Worm (Caenorhabditis elegans) whole organism, L4 larva: ENCODE data around the gene dao-3.
A peak's percentile ranks its signal among the peaks of the same experiment; 100 is the strongest.

ENCODE experiments used
- F10B5.3 ChIP-seq: sonication (generic microtip); optimal IDR thresholded peaks from 2 replicates; lab custom pipeline; 2016; ENCODE audit warnings: mild to moderate bottlenecking, missing genetic modification characterization, missing compliant biosample characterization
- F26F4.8 ChIP-seq: fragments of 200-800 bp; sonication (Bioruptor generic); conservative IDR thresholded peaks from 2 replicates; pipeline ENCODE4 v1.3.6; 2022; ENCODE audit warnings: missing genetic modification characterization, missing compliant biosample characterization
- R02D3.7 ChIP-seq: fragments of 150-350 bp; sonication (generic microtip); optimal IDR thresholded peaks from 3 replicates; lab custom pipeline; 2014; ENCODE audit warnings: missing biosample characterization, missing genetic modification characterization
- T20F7.1 ChIP-seq: fragments of 200-800 bp; sonication (Bioruptor generic); optimal IDR thresholded peaks from 2 replicates; lab custom pipeline; 2018; ENCODE audit warnings: mild to moderate bottlenecking, missing genetic modification characterization, missing compliant biosample characterization
- T26A8.4 ChIP-seq: fragments of 200-800 bp; sonication (Bioruptor generic); IDR thresholded peaks from 2 replicates; pipeline ENCODE4 v1.3.6; 2022; ENCODE audit warnings: missing genetic modification characterization, missing compliant biosample characterization
- Y5F2A.4 ChIP-seq: fragments of 200-800 bp; sonication (Bioruptor generic); optimal IDR thresholded peaks from 2 replicates; lab custom pipeline; 2018; ENCODE audit warnings: mild to moderate bottlenecking, missing genetic modification characterization, missing compliant biosample characterization
- ZK337.2 ChIP-seq: fragments of 200-800 bp; sonication (Bioruptor generic); IDR thresholded peaks from 2 replicates; pipeline ENCODE4 v1.3.6; 2022; ENCODE audit warnings: missing genetic modification reagents, missing genetic modification characterization, missing compliant biosample characterization
- ama-1 ChIP-seq: fragments of 150-350 bp; optimal IDR thresholded peaks from 2 replicates; lab custom pipeline; 2014; ENCODE audit warnings: inconsistent platforms, mixed read lengths
- arid-1 ChIP-seq: fragments of 200-800 bp; sonication (Bioruptor generic); conservative IDR thresholded peaks from 2 replicates; pipeline ENCODE4 v1.3.6; 2022; ENCODE audit warnings: missing genetic modification reagents, missing genetic modification characterization, missing compliant biosample characterization
- attf-4 ChIP-seq: sonication (generic microtip); optimal IDR thresholded peaks from 3 replicates; lab custom pipeline; 2017; ENCODE audit warnings: missing biosample characterization, missing genetic modification characterization
- ceh-28 ChIP-seq: fragments of 150-350 bp; optimal IDR thresholded peaks from 2 replicates; lab custom pipeline; 2014; ENCODE audit warnings: missing biosample characterization, missing genetic modification reagents, missing genetic modification characterization
- ceh-62 ChIP-seq: sonication (generic microtip); optimal IDR thresholded peaks from 2 replicates; lab custom pipeline; 2017; ENCODE audit warnings: missing biosample characterization, missing genetic modification characterization
- cey-2 ChIP-seq: sonication (generic microtip); optimal IDR thresholded peaks from 3 replicates; lab custom pipeline; 2017; ENCODE audit warnings: missing genetic modification characterization, mild to moderate bottlenecking, missing compliant biosample characterization, antibody characterized with exemption, borderline replicate concordance; ENCODE audit not compliant: insufficient read depth
- daf-19 ChIP-seq: fragments of 200-800 bp; sonication (Bioruptor generic); conservative IDR thresholded peaks from 2 replicates; pipeline ENCODE4 v1.3.6; 2022; ENCODE audit warnings: missing genetic modification characterization, missing compliant biosample characterization
- dmd-6 ChIP-seq: fragments of 200-800 bp; sonication (Bioruptor generic); IDR thresholded peaks from 2 replicates; pipeline ENCODE4 v1.3.6; 2022; ENCODE audit warnings: missing genetic modification reagents, missing genetic modification characterization, missing compliant biosample characterization
- dmd-8 ChIP-seq: fragments of 200-800 bp; sonication (Bioruptor generic); IDR thresholded peaks from 2 replicates; pipeline ENCODE4 v1.3.6; 2022; ENCODE audit warnings: missing genetic modification characterization, missing compliant biosample characterization
- dmd-9 ChIP-seq: fragments of 200-800 bp; sonication (Bioruptor generic); IDR thresholded peaks from 2 replicates; pipeline ENCODE4 v1.3.6; 2022; ENCODE audit warnings: missing genetic modification reagents, missing genetic modification characterization, missing compliant biosample characterization
- fkh-10 ChIP-seq: fragments of 150-350 bp; optimal IDR thresholded peaks from 2 replicates; lab custom pipeline; 2014; ENCODE audit warnings: missing biosample characterization, missing genetic modification reagents, missing genetic modification characterization
- fos-1 ChIP-seq: fragments of 150-350 bp; optimal IDR thresholded peaks from 2 replicates; lab custom pipeline; 2014; ENCODE audit warnings: missing biosample characterization, missing genetic modification characterization
- gei-8 ChIP-seq: fragments of 200-800 bp; sonication (Bioruptor generic); optimal IDR thresholded peaks from 2 replicates; lab custom pipeline; 2018; ENCODE audit warnings: mild to moderate bottlenecking, missing genetic modification characterization, missing compliant biosample characterization
- hlh-30 ChIP-seq: sonication (generic microtip); optimal IDR thresholded peaks from 2 replicates; lab custom pipeline; 2017; ENCODE audit warnings: antibody characterized with exemption, mild to moderate bottlenecking, missing genetic modification characterization, missing compliant biosample characterization; ENCODE audit not compliant: insufficient read depth
- jun-1 ChIP-seq: fragments of 150-350 bp; optimal IDR thresholded peaks from 2 replicates; lab custom pipeline; 2014; ENCODE audit warnings: missing biosample characterization, missing genetic modification reagents, missing genetic modification characterization
- lin-38 ChIP-seq: fragments of 200-800 bp; sonication (Bioruptor generic); IDR thresholded peaks from 2 replicates; pipeline ENCODE4 v1.3.6; 2022; ENCODE audit warnings: missing genetic modification reagents, missing genetic modification characterization, missing compliant biosample characterization
- lir-3 ChIP-seq: sonication (generic microtip); optimal IDR thresholded peaks from 2 replicates; lab custom pipeline; 2016; ENCODE audit warnings: mild to moderate bottlenecking, missing genetic modification characterization, missing compliant biosample characterization
- mdl-1 ChIP-seq, 2 experiments: fragments of 150-350 bp in 1 of 2; sonication (generic microtip) in 1 of 2; optimal IDR thresholded peaks; 2 replicates each; lab custom pipeline; 2014 to 2017; ENCODE audit warnings: missing biosample characterization in 2 of 2, missing genetic modification characterization in 2 of 2
- mdt-29 ChIP-seq: fragments of 200-800 bp; sonication (Bioruptor generic); IDR thresholded peaks from 2 replicates; pipeline ENCODE4 v1.3.6; 2022; ENCODE audit warnings: missing genetic modification reagents, missing genetic modification characterization, missing compliant biosample characterization
- mep-1 ChIP-seq: fragments of 150-350 bp; sonication (generic microtip); optimal IDR thresholded peaks from 3 replicates; lab custom pipeline; 2014; ENCODE audit warnings: missing biosample characterization, missing genetic modification characterization
- mxl-3 ChIP-seq: fragments of 200-800 bp; sonication (Bioruptor generic); optimal IDR thresholded peaks from 2 replicates; lab custom pipeline; 2018; ENCODE audit warnings: mild to moderate bottlenecking, missing genetic modification characterization, missing compliant biosample characterization
- nhr-111 ChIP-seq: fragments of 200-800 bp; sonication (Bioruptor generic); optimal IDR thresholded peaks from 2 replicates; lab custom pipeline; 2018; ENCODE audit warnings: mild to moderate bottlenecking, missing genetic modification characterization, missing compliant biosample characterization
- nhr-25 ChIP-seq: sonication (generic microtip); optimal IDR thresholded peaks from 2 replicates; lab custom pipeline; 2017; ENCODE audit warnings: missing genetic modification characterization, mild to moderate bottlenecking, missing compliant biosample characterization, antibody characterized with exemption, moderate library complexity, borderline replicate concordance; ENCODE audit not compliant: insufficient read depth
- nhr-28 ChIP-seq: fragments of 150-350 bp; optimal IDR thresholded peaks from 2 replicates; lab custom pipeline; 2014; ENCODE audit warnings: missing biosample characterization, missing genetic modification characterization
- nhr-42 ChIP-seq: fragments of 200-800 bp; sonication (Bioruptor generic); IDR thresholded peaks from 2 replicates; pipeline ENCODE4 v1.3.6; 2022; ENCODE audit warnings: missing genetic modification characterization, missing compliant biosample characterization
- pha-4 ChIP-seq, 2 experiments: fragments of 150-350 bp in 1 of 2; fragments of 200-800 bp in 1 of 2; sonication (Bioruptor generic) in 1 of 2; IDR thresholded peaks in 1 of 2; optimal IDR thresholded peaks in 1 of 2; 2 replicates each; pipeline versions ENCODE4 v1.3.6 to Lab custom; 2014 to 2022; ENCODE audit warnings: missing genetic modification characterization in 2 of 2, missing genetic modification reagents in 2 of 2, missing biosample characterization in 1 of 2, missing compliant biosample characterization in 1 of 2
- php-3 ChIP-seq: fragments of 200-800 bp; sonication (Bioruptor generic); IDR thresholded peaks from 2 replicates; pipeline ENCODE4 v1.3.6; 2022; ENCODE audit warnings: missing genetic modification reagents, missing genetic modification characterization, missing compliant biosample characterization
- rbr-2 ChIP-seq: sonication (generic microtip); optimal IDR thresholded peaks from 2 replicates; lab custom pipeline; 2016; ENCODE audit warnings: missing genotype, missing genetic modification characterization, missing compliant biosample characterization
- set-16 ChIP-seq: fragments of 200-800 bp; sonication (Bioruptor generic); IDR thresholded peaks from 2 replicates; pipeline ENCODE4 v1.3.6; 2022; ENCODE audit warnings: missing genetic modification reagents, missing genetic modification characterization, missing compliant biosample characterization
- skn-1 ChIP-seq: fragments of 150-350 bp; optimal IDR thresholded peaks from 2 replicates; lab custom pipeline; 2014; ENCODE audit warnings: missing biosample characterization, missing genetic modification characterization
- snpc-1.2 ChIP-seq: fragments of 200-800 bp; sonication (Bioruptor generic); IDR thresholded peaks from 2 replicates; pipeline ENCODE4 v1.3.6; 2022; ENCODE audit warnings: missing genetic modification reagents, missing genetic modification characterization, missing compliant biosample characterization
- snpc-4 ChIP-seq: fragments of 150-350 bp; optimal IDR thresholded peaks from 2 replicates; lab custom pipeline; 2014; ENCODE audit warnings: missing biosample characterization, missing genetic modification characterization
- tra-1 ChIP-seq: fragments of 200-800 bp; sonication (Bioruptor generic); IDR thresholded peaks from 2 replicates; pipeline ENCODE4 v1.3.6; 2022; ENCODE audit warnings: missing genetic modification reagents, missing genetic modification characterization, missing compliant biosample characterization
- unc-39 ChIP-seq: sonication (generic microtip); optimal IDR thresholded peaks from 2 replicates; lab custom pipeline; 2017; ENCODE audit warnings: missing biosample characterization, missing genetic modification characterization
- zag-1 ChIP-seq: fragments of 150-350 bp; optimal IDR thresholded peaks from 2 replicates; lab custom pipeline; 2014; ENCODE audit warnings: missing biosample characterization, missing genetic modification characterization

The dao-3 gene

ce11 chrX:8045152-8045551, 41.2 kb downstream of the dao-3 start, which contains the start of gene C18A11.4:
C18A11.4 (plus strand) TSS chrX:8045518.
- no peak for TF ChIP-seq ceh-62 (tag; lab: Kevin White, UChicago)
- no peak for TF ChIP-seq fos-1 (tag; lab: Kevin White, UChicago)

- TF ChIP-seq tra-1 (GFP tag; lab: Robert Waterston, UW) (peak; percentile 77), ama-1 (lab: Kevin White, UChicago) (no peak)
These were observed 45.4 kb downstream of the dao-3 start, which contains the start of gene xol-1 for ce11 chrX:8040967-8041366. xol-1 (plus strand) TSS chrX:8041313.

DNA sequence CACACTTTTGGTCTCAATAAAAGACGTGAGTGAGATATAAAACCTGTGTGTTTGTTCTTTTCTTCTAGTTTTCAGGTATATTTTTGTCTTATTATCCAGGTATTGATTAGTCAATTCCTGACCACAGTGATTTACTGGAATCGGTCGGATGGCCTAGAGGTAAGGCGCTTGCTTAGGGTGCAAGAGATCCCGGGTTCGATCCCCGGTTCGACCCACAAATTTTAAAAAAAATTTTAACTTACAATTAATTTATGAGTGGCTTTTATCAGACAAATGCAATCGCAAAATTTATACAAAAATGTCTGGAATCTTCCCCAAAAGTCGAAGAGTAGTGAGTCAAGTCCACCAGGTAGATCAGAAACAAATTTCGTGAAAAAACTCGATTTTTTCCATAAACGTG, 49.0 kb downstream of the dao-3 start:
- peak; percentile 85 for TF ChIP-seq snpc-1.2 (GFP tag; lab: Robert Waterston, UW)
- TF ChIP-seq pha-4 (GFP tag; IDR thresholded peaks at IDR 0.05; lab: Robert Waterston, UW), result peak; percentile 46; the same call in 1 of the 2 replicates
- no peak for TF ChIP-seq pha-4 (tag; optimal IDR thresholded peaks at IDR 0.05; lab: Kevin White, UChicago)
- TF ChIP-seq nhr-42 (GFP tag; lab: Robert Waterston, UW), result no peak
- TF ChIP-seq arid-1 (GFP tag; lab: Robert Waterston, UW), result 0 out of 2 replicates have a peak, but pooled peaks have one; percentile 55
- TF ChIP-seq, all 104 proteins: peak for 3

DNA sequence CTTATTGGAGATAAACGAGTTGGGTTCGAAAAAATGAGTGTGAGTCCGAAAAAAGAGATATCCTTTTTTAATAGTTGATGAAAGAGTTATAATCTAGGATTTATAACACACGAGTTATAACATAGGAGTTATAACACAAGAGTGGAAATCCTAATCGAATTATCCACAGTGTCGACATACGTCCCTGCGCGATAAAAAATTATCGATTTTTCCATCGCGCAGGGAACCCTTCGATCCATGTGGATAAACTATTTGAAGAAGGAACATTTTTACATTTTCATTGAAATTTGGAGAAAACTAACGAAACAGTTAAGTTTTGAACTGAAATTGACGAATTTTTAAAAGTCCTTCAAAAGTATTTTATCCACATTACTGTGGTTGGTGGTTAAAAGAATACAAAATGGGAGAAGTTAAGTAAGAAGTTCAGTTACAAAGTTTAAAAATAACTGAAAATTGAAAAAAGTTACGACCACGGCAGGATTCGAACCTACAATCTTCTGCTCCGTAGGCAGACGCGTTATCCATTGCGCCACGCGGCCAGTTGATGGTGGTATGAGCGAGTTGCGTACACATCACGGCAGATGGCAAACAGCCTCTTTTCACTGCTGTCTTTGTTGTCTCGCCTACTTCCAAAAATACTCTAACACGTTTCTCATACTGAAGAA, 50.0 kb downstream of the dao-3 start:
- TF ChIP-seq F26F4.8 (GFP tag; lab: Robert Waterston, UW) (peak; percentile 70; the same call in 1 of the 2 replicates), mdl-1 (tag; optimal IDR thresholded peaks at IDR 0.05; lab: Kevin White, UChicago) (peak; percentile 89 to 93), dmd-8 (GFP tag; lab: Robert Waterston, UW) (peak; percentile 90), lir-3 (tag; lab: Kevin White, UChicago) (peak; percentile 93), dmd-9 (GFP tag; lab: Robert Waterston, UW) (peak; percentile 81), pha-4 (GFP tag; IDR thresholded peaks at IDR 0.05; lab: Robert Waterston, UW) (peak; percentile 94), pha-4 (tag; optimal IDR thresholded peaks at IDR 0.05; lab: Kevin White, UChicago) (peak; percentile 81), nhr-28 (tag; lab: Kevin White, UChicago) (peak; percentile 88), lin-38 (GFP tag; lab: Robert Waterston, UW) (peak; percentile 81), Y5F2A.4 (peak; percentile 91), nhr-25 (tag; lab: Kevin White, UChicago) (peak; percentile 88), hlh-30 (tag; lab: Kevin White, UChicago) (peak; percentile 96), fos-1 (tag; lab: Kevin White, UChicago) (peak; percentile 93), cey-2 (tag; lab: Kevin White, UChicago) (no peak), rbr-2 (peak; percentile 98), unc-39 (peak; percentile 73), T26A8.4 (GFP tag; lab: Robert Waterston, UW) (peak; percentile 100), fkh-10 (GFP tag; lab: Kevin White, UChicago) (peak; percentile 97), set-16 (GFP tag; lab: Robert Waterston, UW) (peak; percentile 24; the same call in 1 of the 2 replicates), jun-1 (peak; percentile 98), mep-1 (tag; lab: Kevin White, UChicago) (peak; percentile 100), ceh-28 (tag; lab: Kevin White, UChicago) (peak; percentile 100), zag-1 (tag; lab: Kevin White, UChicago) (peak; percentile 96), gei-8 (GFP tag; lab: Kevin White, UChicago) (peak; percentile 90), daf-19 (GFP tag; lab: Robert Waterston, UW) (peak; percentile 97), skn-1 (tag; lab: Kevin White, UChicago) (no peak), ZK337.2 (GFP tag; lab: Robert Waterston, UW) (peak; percentile 93), mxl-3 (peak; percentile 89), php-3 (GFP tag; lab: Robert Waterston, UW) (peak; percentile 98), dmd-6 (GFP tag; lab: Robert Waterston, UW) (peak; percentile 96), nhr-111 (peak; percentile 43), mdt-29 (peak; percentile 94), T20F7.1 (peak; percentile 92), R02D3.7 (tag; lab: Kevin White, UChicago) (peak; percentile 9), F10B5.3 (tag; lab: Kevin White, UChicago) (peak; percentile 96), nhr-42 (GFP tag; lab: Robert Waterston, UW) (peak; percentile 98), attf-4 (tag; lab: Kevin White, UChicago) (peak; percentile 72), snpc-4 (tag; lab: Kevin White, UChicago) (no peak)
